Fruit fly (Drosophila melanogaster) whole organism, embryonic: ENCODE results near the gene Bem46.

Experiments used
- Bgb ChIP-seq: fragments of 200-800 bp; sonication (Bioruptor generic); IDR thresholded peaks from 2 replicates; pipeline ENCODE4 v1.3.6; 2022; ENCODE audit warnings: missing biosample characterization, missing genetic modification characterization; ENCODE audit not compliant: partially characterized antibody
- Blimp-1 ChIP-seq: fragments of 200-800 bp; sonication (Bioruptor generic); optimal IDR thresholded peaks from 3 replicates; lab custom pipeline; 2018; ENCODE audit warnings: missing biosample characterization, missing genetic modification characterization, mild to moderate bottlenecking, moderate library complexity, missing genetic modification reagents
- CG10147 ChIP-seq: fragments of 200-800 bp; sonication (Bioruptor generic); optimal IDR thresholded peaks from 2 replicates; lab custom pipeline; 2019; ENCODE audit warnings: missing biosample characterization, mild to moderate bottlenecking, missing genetic modification characterization, moderate library complexity
- CG10959 ChIP-seq: fragments of 200-800 bp; sonication (Bioruptor generic); IDR thresholded peaks from 2 replicates; pipeline ENCODE4 v1.3.6; 2022; ENCODE audit warnings: missing biosample characterization, missing genetic modification characterization
- CG11398 ChIP-seq: fragments of 200-800 bp; sonication (Bioruptor generic); optimal IDR thresholded peaks from 2 replicates; lab custom pipeline; 2016; ENCODE audit warnings: missing biosample characterization, missing genetic modification characterization
- CG11456 ChIP-seq: fragments of 200-800 bp; sonication (Bioruptor generic); IDR thresholded peaks from 3 replicates; pipeline ENCODE4 v1.3.6; 2022; ENCODE audit warnings: missing biosample characterization, missing genetic modification characterization
- CG12769 ChIP-seq: fragments of 200-800 bp; sonication (Bioruptor generic); optimal IDR thresholded peaks from 2 replicates; lab custom pipeline; 2019; ENCODE audit warnings: missing biosample characterization, mild to moderate bottlenecking, missing genetic modification characterization, moderate library complexity
- CG13624 ChIP-seq: fragments of 200-800 bp; sonication (Bioruptor generic); optimal IDR thresholded peaks from 2 replicates; lab custom pipeline; 2016; ENCODE audit warnings: missing biosample characterization, missing genetic modification characterization
- CG13775 ChIP-seq: fragments of 200-800 bp; sonication (Bioruptor generic); optimal IDR thresholded peaks from 3 replicates; lab custom pipeline; 2017; ENCODE audit warnings: missing biosample characterization, mild to moderate bottlenecking, missing genetic modification characterization
- CG13894 ChIP-seq: fragments of 200-800 bp; sonication (Bioruptor generic); optimal IDR thresholded peaks from 3 replicates; lab custom pipeline; 2018; ENCODE audit warnings: missing biosample characterization, mild to moderate bottlenecking, missing genetic modification characterization, moderate library complexity
- CG15269 ChIP-seq: fragments of 200-800 bp; sonication (Bioruptor generic); optimal IDR thresholded peaks from 2 replicates; lab custom pipeline; 2018; ENCODE audit warnings: missing biosample characterization, mild to moderate bottlenecking, missing genetic modification characterization, moderate library complexity
- CG17612 ChIP-seq: fragments of 200-800 bp; sonication (Bioruptor generic); IDR thresholded peaks from 2 replicates; pipeline ENCODE4 v1.3.6; 2022; ENCODE audit warnings: missing biosample characterization, missing genetic modification characterization
- CG4707 ChIP-seq: fragments of 200-800 bp; sonication (Bioruptor generic); optimal IDR thresholded peaks from 2 replicates; lab custom pipeline; 2018; ENCODE audit warnings: missing biosample characterization, mild to moderate bottlenecking, missing genetic modification characterization, moderate library complexity
- CG4730 ChIP-seq: fragments of 200-800 bp; sonication (Bioruptor generic); IDR thresholded peaks from 2 replicates; pipeline ENCODE4 v1.3.6; 2022; ENCODE audit warnings: missing biosample characterization, missing genetic modification characterization
- CG7745 ChIP-seq: fragments of 200-800 bp; sonication (Bioruptor generic); optimal IDR thresholded peaks from 2 replicates; lab custom pipeline; 2018; ENCODE audit warnings: missing biosample characterization, mild to moderate bottlenecking, missing genetic modification characterization, moderate library complexity
- CG8290 ChIP-seq, 3 experiments: fragments of 200-800 bp; sonication (Bioruptor generic); optimal IDR thresholded peaks; 2 replicates each; lab custom pipeline; 2016 to 2019; ENCODE audit warnings: missing biosample characterization in 3 of 3, missing genetic modification characterization in 3 of 3, mild to moderate bottlenecking in 2 of 3, moderate library complexity in 1 of 3
- CG8478 ChIP-seq: fragments of >200 bp; optimal IDR thresholded peaks from 2 replicates; lab custom pipeline; 2018
- CG8765 ChIP-seq: fragments of 200-800 bp; sonication (Bioruptor generic); IDR thresholded peaks from 2 replicates; pipeline ENCODE4 v1.3.6; 2022; ENCODE audit warnings: missing biosample characterization, missing genetic modification characterization
- CG9876 ChIP-seq: fragments of 200-800 bp; sonication (Bioruptor generic); optimal IDR thresholded peaks from 2 replicates; lab custom pipeline; 2016; ENCODE audit warnings: missing biosample characterization, missing genetic modification characterization
- CHES-1-like ChIP-seq: fragments of 200-800 bp; sonication (Bioruptor generic); optimal IDR thresholded peaks from 2 replicates; lab custom pipeline; 2016; ENCODE audit warnings: missing biosample characterization, missing genetic modification characterization
- D19A ChIP-seq: fragments of 200-800 bp; optimal IDR thresholded peaks from 3 replicates; lab custom pipeline; 2019; ENCODE audit warnings: missing biosample characterization, mild to moderate bottlenecking, missing genetic modification characterization, moderate library complexity
- Dbx ChIP-seq: fragments of 200-800 bp; sonication (Bioruptor generic); IDR thresholded peaks from 3 replicates; pipeline ENCODE4 v1.3.6; 2022; ENCODE audit warnings: missing biosample characterization, missing genetic modification characterization
- Dfd ChIP-seq, 2 experiments: fragments of >200 bp; optimal IDR thresholded peaks; 2 replicates each; lab custom pipeline; 2017; ENCODE audit warnings: missing biosample characterization in 2 of 2, missing genetic modification characterization in 2 of 2
- Ets65A ChIP-seq: fragments of 200-800 bp; sonication (Bioruptor generic); peaks from one replicate; lab custom pipeline; 2016; ENCODE audit warnings: missing biosample characterization, missing genetic modification characterization
- Med ChIP-seq: fragments of 200-800 bp; sonication (Bioruptor generic); peaks from one replicate; lab custom pipeline; 2016; ENCODE audit warnings: missing biosample characterization, missing genetic modification characterization, mild to moderate bottlenecking, inconsistent platforms, moderate library complexity
- PHDP ChIP-seq: fragments of 200-800 bp; sonication (Bioruptor generic); optimal IDR thresholded peaks from 3 replicates; lab custom pipeline; 2018; ENCODE audit warnings: missing biosample characterization, mild to moderate bottlenecking, missing genetic modification characterization, moderate library complexity
- Pdp1 ChIP-seq, 2 experiments: fragments of 200-800 bp; sonication (Bioruptor generic); optimal IDR thresholded peaks; 3 replicates each; lab custom pipeline; 2016; ENCODE audit warnings: missing biosample characterization in 2 of 2, missing genetic modification characterization in 2 of 2, mild to moderate bottlenecking in 1 of 2, moderate library complexity in 1 of 2
- Sox102F ChIP-seq: fragments of 200-800 bp; sonication (Bioruptor generic); optimal IDR thresholded peaks from 2 replicates; lab custom pipeline; 2018; ENCODE audit warnings: missing biosample characterization, mild to moderate bottlenecking, missing genetic modification characterization, moderate library complexity
- abd-A ChIP-seq: fragments of 200-800 bp; sonication (Bioruptor generic); optimal IDR thresholded peaks from 3 replicates; lab custom pipeline; 2019; ENCODE audit warnings: missing biosample characterization, mild to moderate bottlenecking, missing genetic modification characterization, moderate library complexity
- cad ChIP-seq: fragments of >200 bp; optimal IDR thresholded peaks from 2 replicates; lab custom pipeline; 2017; ENCODE audit warnings: missing biosample characterization, missing genetic modification characterization
- caup ChIP-seq: fragments of 200-800 bp; sonication (Bioruptor generic); optimal IDR thresholded peaks from 3 replicates; lab custom pipeline; 2017; ENCODE audit warnings: missing biosample characterization, mild to moderate bottlenecking, missing genetic modification characterization, moderate library complexity; ENCODE audit not compliant: severe bottlenecking
- chinmo ChIP-seq: fragments of 200-800 bp; sonication (Bioruptor generic); IDR thresholded peaks from 4 replicates; pipeline ENCODE4 v1.3.6; 2022; ENCODE audit warnings: missing biosample characterization, missing genetic modification characterization; ENCODE audit not compliant: partially characterized antibody
- dmrt99B ChIP-seq: fragments of 200-800 bp; sonication (Bioruptor generic); optimal IDR thresholded peaks from 2 replicates; lab custom pipeline; 2018; ENCODE audit warnings: missing biosample characterization, mild to moderate bottlenecking, missing genetic modification characterization, moderate library complexity
- gem ChIP-seq: fragments of 200-800 bp; sonication (Bioruptor generic); optimal IDR thresholded peaks from 2 replicates; lab custom pipeline; 2019; ENCODE audit warnings: missing biosample characterization, mild to moderate bottlenecking, missing genetic modification characterization, moderate library complexity
- nom ChIP-seq: fragments of 200-800 bp; sonication (Bioruptor generic); optimal IDR thresholded peaks from 2 replicates; lab custom pipeline; 2017; ENCODE audit warnings: missing biosample characterization, missing genetic modification characterization, mild to moderate bottlenecking, moderate library complexity, missing genetic modification reagents
- oc ChIP-seq: fragments of 200-800 bp; sonication (Bioruptor generic); optimal IDR thresholded peaks from 2 replicates; lab custom pipeline; 2018; ENCODE audit warnings: missing biosample characterization, mild to moderate bottlenecking, missing genetic modification characterization, moderate library complexity
- pum ChIP-seq: fragments of 200-800 bp; sonication (Bioruptor generic); optimal IDR thresholded peaks from 2 replicates; lab custom pipeline; 2016; ENCODE audit warnings: missing biosample characterization, missing genetic modification characterization
- run ChIP-seq: fragments of 200-800 bp; sonication (Bioruptor generic); optimal IDR thresholded peaks from 3 replicates; lab custom pipeline; 2018; ENCODE audit warnings: missing biosample characterization, mild to moderate bottlenecking, missing genetic modification characterization
- sd ChIP-seq: fragments of 200-800 bp; sonication (Bioruptor generic); optimal IDR thresholded peaks from 3 replicates; lab custom pipeline; 2018; ENCODE audit warnings: missing biosample characterization, mild to moderate bottlenecking, missing genetic modification characterization, moderate library complexity
- sug ChIP-seq: fragments of 200-800 bp; optimal IDR thresholded peaks from 2 replicates; lab custom pipeline; 2019; ENCODE audit warnings: missing biosample characterization, mild to moderate bottlenecking, missing genetic modification characterization, moderate library complexity
- tll ChIP-seq, 2 experiments: fragments of 200-800 bp in 1 of 2; fragments of >200 bp in 1 of 2; sonication (Bioruptor generic) in 1 of 2; optimal IDR thresholded peaks; 2 replicates each; lab custom pipeline; 2017 to 2019; ENCODE audit warnings: missing biosample characterization in 2 of 2, missing genetic modification characterization in 2 of 2, mild to moderate bottlenecking in 1 of 2, moderate library complexity in 1 of 2
- vvl ChIP-seq: fragments of 200-800 bp; sonication (Bioruptor generic); IDR thresholded peaks from 2 replicates; pipeline ENCODE4 v1.3.6; 2022; ENCODE audit warnings: missing biosample characterization, missing genetic modification characterization
- zen ChIP-seq: fragments of 200-800 bp; sonication (Bioruptor generic); optimal IDR thresholded peaks from 3 replicates; lab custom pipeline; 2018; ENCODE audit warnings: missing biosample characterization, mild to moderate bottlenecking, missing genetic modification characterization, moderate library complexity
- zf30C ChIP-seq: fragments of 200-800 bp; sonication (Bioruptor generic); optimal IDR thresholded peaks from 3 replicates; lab custom pipeline; 2018; ENCODE audit warnings: missing biosample characterization, mild to moderate bottlenecking, missing genetic modification characterization

Gene Bem46

DNA sequence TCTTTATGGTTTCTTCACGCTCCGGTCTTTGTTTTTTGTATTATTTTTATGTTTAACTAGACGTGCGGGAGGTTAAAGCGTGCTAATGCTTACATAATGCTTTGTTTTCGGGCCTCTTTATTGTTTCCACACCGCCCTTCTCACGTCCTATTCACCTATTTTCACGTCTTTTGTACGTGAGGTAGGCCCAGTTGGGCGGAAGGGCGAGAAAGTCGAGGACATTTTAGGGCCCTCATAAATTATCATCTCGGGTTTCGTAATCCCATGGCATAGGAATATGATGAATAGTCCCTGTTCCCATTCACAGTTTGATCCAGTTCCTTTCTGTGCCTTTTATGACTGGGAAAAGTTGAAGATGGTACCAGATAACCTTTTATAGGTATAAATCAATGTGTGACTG lies 17.6 kb downstream of the Bem46 start:
- peak; percentile 32 for TF ChIP-seq Med (GFP tag; lab: Kevin White, UChicago)
- TF ChIP-seq Pdp1 (GFP tag; optimal IDR thresholded peaks at IDR 0.05; lab: Kevin White, UChicago), result peak in 1 of 2 experiments; percentile 43
- TF ChIP-seq tll (GFP tag; optimal IDR thresholded peaks at IDR 0.05; lab: Kevin White, UChicago), result peak in 1 of 2 experiments; percentile 77
- peak; percentile 96 for TF ChIP-seq cad
- TF ChIP-seq dmrt99B, result no peak

DNA sequence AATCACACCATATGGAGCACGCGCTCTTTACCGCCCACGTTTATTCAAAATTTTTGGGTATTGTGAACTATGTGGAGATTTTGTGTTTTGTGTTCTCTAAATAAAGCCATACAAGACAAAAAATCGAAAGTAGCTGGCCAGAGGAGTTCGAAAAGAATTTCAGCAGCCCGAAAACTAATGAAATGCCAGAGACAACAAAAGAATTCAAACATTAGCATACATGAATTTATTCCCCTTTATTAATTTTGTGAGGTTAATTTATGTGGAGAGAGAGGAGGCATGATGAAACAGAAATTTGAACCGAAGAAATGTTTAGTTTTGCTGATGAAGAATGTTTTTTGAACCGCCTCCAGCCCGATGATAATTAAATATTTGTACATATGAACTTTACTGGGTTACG lies 18.3 kb downstream of the Bem46 start:
- peak; percentile 71 for TF ChIP-seq sd (tag; lab: Kevin White, UChicago)
- no peak for TF ChIP-seq run
- no peak for TF ChIP-seq CG8478
- TF ChIP-seq Blimp-1 (GFP tag; lab: Kevin White, UChicago), result peak; percentile 83
- peak; percentile 56 for TF ChIP-seq vvl (GFP tag; lab: Robert Waterston, UW)
- TF ChIP-seq CG13894 (tag; lab: Kevin White, UChicago), result peak; percentile 39
- no peak for TF ChIP-seq CG13624
- TF ChIP-seq zf30C, result no peak
- TF ChIP-seq CG4707 (GFP tag; lab: Kevin White, UChicago), result no peak
- TF ChIP-seq caup (GFP tag; lab: Kevin White, UChicago), result no peak
- TF ChIP-seq CG8765 (GFP tag; lab: Robert Waterston, UW), result no peak
- TF ChIP-seq CG11456 (GFP tag; lab: Robert Waterston, UW), result no peak
- TF ChIP-seq CG7745 (tag; lab: Kevin White, UChicago), result peak; percentile 51
- TF ChIP-seq CG9876, result no peak
- TF ChIP-seq PHDP, result no peak

DNA sequence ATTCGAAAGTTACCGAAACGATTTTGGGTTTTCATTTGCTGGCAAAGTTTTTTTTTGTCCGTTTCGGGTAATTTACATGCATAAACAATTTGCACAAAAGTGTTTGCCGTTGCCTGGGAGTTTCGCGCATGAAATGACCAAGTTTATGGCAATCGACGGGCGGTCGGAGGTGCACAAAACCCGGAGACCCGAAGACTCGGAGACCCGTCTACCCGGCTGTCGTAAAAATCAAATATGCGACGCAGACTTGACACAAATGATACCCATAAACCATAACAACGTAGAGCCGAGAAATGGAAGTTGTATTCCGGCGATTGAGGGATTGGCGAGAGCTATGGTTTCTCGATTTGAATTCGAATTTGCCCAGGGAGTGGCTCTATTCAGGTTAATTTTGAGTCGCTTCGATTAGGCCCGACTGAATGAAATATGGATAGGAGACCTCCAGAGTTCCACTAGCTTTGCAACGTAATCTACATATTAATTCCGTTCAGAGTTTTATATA lies 19.1 kb downstream of the Bem46 start:
- no peak for TF ChIP-seq Bgb (GFP tag; lab: Robert Waterston, UW)
- TF ChIP-seq zen (tag; lab: Kevin White, UChicago), result peak; percentile 39
- peak; percentile 92 for TF ChIP-seq cad
- no peak for TF ChIP-seq gem (tag; lab: Kevin White, UChicago)
- peak; percentile 95 for TF ChIP-seq CG13894 (tag; lab: Kevin White, UChicago)
- TF ChIP-seq Dfd (GFP tag; optimal IDR thresholded peaks at IDR 0.05; lab: Kevin White, UChicago), result no peak
- peak; percentile 11 for TF ChIP-seq Ets65A (GFP tag; lab: Kevin White, UChicago)
- TF ChIP-seq chinmo (GFP tag; lab: Robert Waterston, UW), result 0 out of 4 replicates have a peak, but pooled peaks have one; percentile 21
- peak; percentile 78 for TF ChIP-seq abd-A (tag; lab: Kevin White, UChicago)
- TF ChIP-seq oc (tag; lab: Kevin White, UChicago), result peak; percentile 49
- peak; percentile 32 for TF ChIP-seq CG15269 (tag; lab: Kevin White, UChicago)
- TF ChIP-seq Med (GFP tag; lab: Kevin White, UChicago), result peak; percentile 35
- TF ChIP-seq CG12769 (tag; lab: Kevin White, UChicago), result peak; percentile 62

DNA sequence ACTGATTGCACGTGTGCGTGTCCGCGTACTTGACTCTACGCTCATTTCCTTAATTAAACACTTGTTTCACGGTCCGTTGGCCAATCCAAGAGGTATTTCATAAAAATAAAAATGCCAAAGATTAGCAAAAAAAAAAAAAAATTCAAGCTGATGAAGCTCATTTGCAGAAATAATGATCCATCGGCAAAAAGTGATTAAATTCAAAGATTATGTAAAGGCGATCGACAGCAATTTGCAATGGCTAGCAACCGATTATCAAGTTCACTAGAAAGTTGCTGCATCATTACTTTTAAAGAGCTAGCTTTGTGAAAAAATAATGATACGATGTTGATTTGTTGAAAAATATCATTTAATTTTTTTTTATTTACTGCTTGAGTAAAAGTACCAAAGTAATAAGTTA lies 21.5 kb downstream of the Bem46 start:
- TF ChIP-seq Dbx (GFP tag; lab: Robert Waterston, UW), result no peak
- no peak for TF ChIP-seq Sox102F (GFP tag; lab: Kevin White, UChicago)

DNA sequence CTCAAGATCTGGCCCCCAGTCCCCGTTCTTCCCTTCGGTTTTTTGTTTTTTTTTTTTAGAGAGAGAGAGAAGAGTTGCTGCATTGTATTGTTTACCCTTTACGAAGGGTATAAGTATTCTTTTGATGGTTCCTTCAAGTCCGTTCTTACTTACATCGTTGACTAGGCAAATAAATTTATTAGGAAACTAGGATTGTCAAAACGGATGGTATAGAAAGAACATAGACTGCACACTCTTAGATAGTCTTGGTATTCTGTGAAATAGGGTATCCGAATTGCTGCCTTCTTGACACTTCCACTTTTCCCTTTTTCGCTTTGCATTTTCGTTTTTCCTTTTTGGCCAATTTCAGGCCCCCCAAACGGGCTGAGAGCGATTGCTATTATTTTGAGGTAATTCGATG lies 23.6 kb downstream of the Bem46 start:
- no peak for TF ChIP-seq CG8290 (GFP tag; optimal IDR thresholded peaks at IDR 0.05; lab: Kevin White, UChicago)
- no peak for TF ChIP-seq CG8290 (tag; optimal IDR thresholded peaks at IDR 0.05; lab: Kevin White, UChicago)
- no peak for TF ChIP-seq CG10959 (GFP tag; lab: Robert Waterston, UW)
- TF ChIP-seq nom (GFP tag; lab: Kevin White, UChicago), result peak; percentile 47
- no peak for TF ChIP-seq pum (GFP tag; lab: Kevin White, UChicago)
- TF ChIP-seq CG4707 (GFP tag; lab: Kevin White, UChicago), result no peak
- no peak for TF ChIP-seq CHES-1-like (GFP tag; lab: Kevin White, UChicago)
- TF ChIP-seq D19A (tag; lab: Kevin White, UChicago), result peak; percentile 32
- no peak for TF ChIP-seq CG11398 (GFP tag; lab: Kevin White, UChicago)
- no peak for TF ChIP-seq CG10147 (GFP tag; lab: Kevin White, UChicago)
- TF ChIP-seq sug, result no peak
- no peak for TF ChIP-seq CG4730 (GFP tag; lab: Robert Waterston, UW)
- no peak for TF ChIP-seq CG17612 (GFP tag; lab: Robert Waterston, UW)
- no peak for TF ChIP-seq CG13775 (GFP tag; lab: Kevin White, UChicago)
